Fruit fly (Drosophila melanogaster): ENCODE data around the gene MnM.

MnM gene

DNA sequence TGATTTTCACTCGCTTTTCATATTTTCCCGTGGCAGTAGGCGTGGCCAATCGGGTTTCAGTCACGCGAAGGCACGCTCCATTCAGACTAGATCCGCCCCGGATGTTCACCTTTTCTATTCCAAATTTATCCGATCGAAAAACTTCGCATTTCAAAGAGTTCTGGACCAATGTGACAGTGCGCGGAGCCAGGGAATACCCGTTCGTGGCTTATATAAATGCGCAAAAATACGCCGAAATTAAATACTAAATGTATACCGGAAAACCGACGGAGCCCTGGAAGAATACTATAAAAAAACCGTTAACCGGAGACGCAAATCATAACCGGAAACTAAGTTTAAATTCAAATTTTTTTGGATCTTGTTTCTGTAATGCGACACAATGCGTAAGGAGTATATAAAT is 50.8 kb downstream of the MnM start, which contains the start of gene promL:
promL (minus strand) TSS at position 181 of the 400 bp plus-strand sequence.
- TF ChIP-seq pan (optimal IDR thresholded peaks at IDR 0.05) (no peak), usp (GFP tag; optimal IDR thresholded peaks at IDR 0.05) (no peak), Mio (GFP tag; optimal IDR thresholded peaks at IDR 0.05) (no peak), h (GFP tag; optimal IDR thresholded peaks at IDR 0.05) (peak; percentile 58), HLH106 (tag; optimal IDR thresholded peaks at IDR 0.05) (peak; percentile 49), sage (GFP tag; optimal IDR thresholded peaks at IDR 0.05) (no peak), fru (GFP tag; optimal IDR thresholded peaks at IDR 0.05) (peak; percentile 64), ey (GFP tag; optimal IDR thresholded peaks at IDR 0.05) (peak; percentile 21), Myc (optimal IDR thresholded peaks at IDR 0.05) (no peak), rgr (GFP tag; optimal IDR thresholded peaks at IDR 0.05) (peak; percentile 62), dl (GFP tag; optimal IDR thresholded peaks at IDR 0.05; ENCODE audit: insufficient read depth in 1 of 2, partially characterized antibody in 2 of 2) (peak in 1 of 2 experiments; percentile 10), lola (GFP tag; optimal IDR thresholded peaks at IDR 0.05) (no peak), jim (GFP tag; optimal IDR thresholded peaks at IDR 0.05) (no peak), CG9705 (GFP tag; optimal IDR thresholded peaks at IDR 0.05) (peak; percentile 43), CrebA (GFP tag; optimal IDR thresholded peaks at IDR 0.05; ENCODE audit: borderline replicate concordance) (no peak), dsf (GFP tag; optimal IDR thresholded peaks at IDR 0.05; ENCODE audit: borderline replicate concordance) (no peak), sv (GFP tag; optimal IDR thresholded peaks at IDR 0.05) (peak; percentile 14), brk (GFP tag; optimal IDR thresholded peaks at IDR 0.05) (peak; percentile 69), tai (GFP tag; optimal IDR thresholded peaks at IDR 0.05) (no peak), Abd-B (GFP tag; optimal IDR thresholded peaks at IDR 0.05) (no peak), Jra (GFP tag; optimal IDR thresholded peaks at IDR 0.05) (no peak), Sp1 (GFP tag; optimal IDR thresholded peaks at IDR 0.05) (peak; percentile 63), CG32264 (GFP tag; optimal IDR thresholded peaks at IDR 0.05) (no peak), Vsx2 (GFP tag; optimal IDR thresholded peaks at IDR 0.05; ENCODE audit: partially characterized antibody) (no peak), Dif (GFP tag; optimal IDR thresholded peaks at IDR 0.05; ENCODE audit: partially characterized antibody) (no peak), OdsH (GFP tag; optimal IDR thresholded peaks at IDR 0.05) (peak; percentile 32), Hnf4 (GFP tag; optimal IDR thresholded peaks at IDR 0.05) (no peak), N (GFP tag; optimal IDR thresholded peaks at IDR 0.05) (no peak), woc (GFP tag; optimal IDR thresholded peaks at IDR 0.05) (no peak), dmrt93B (GFP tag; optimal IDR thresholded peaks at IDR 0.05) (peak; percentile 1), Rel (GFP tag; optimal IDR thresholded peaks at IDR 0.05) (no peak), Rel (tag; optimal IDR thresholded peaks at IDR 0.05) (peak; percentile 98), GATAd (GFP tag; optimal IDR thresholded peaks at IDR 0.05) (no peak), Hr78 (GFP tag; optimal IDR thresholded peaks at IDR 0.05) (no peak), Dfd (GFP tag; optimal IDR thresholded peaks at IDR 0.05) (no peak), Hr83 (GFP tag; optimal IDR thresholded peaks at IDR 0.05; ENCODE audit: poor library complexity, severe bottlenecking) (peak; percentile 64), psq (GFP tag; optimal IDR thresholded peaks at IDR 0.05) (peak; percentile 1), foxo (GFP tag; optimal IDR thresholded peaks at IDR 0.05) (peak in 1 of 2 experiments; percentile 41), br (GFP tag; optimal IDR thresholded peaks at IDR 0.05) (peak; percentile 56)

DNA sequence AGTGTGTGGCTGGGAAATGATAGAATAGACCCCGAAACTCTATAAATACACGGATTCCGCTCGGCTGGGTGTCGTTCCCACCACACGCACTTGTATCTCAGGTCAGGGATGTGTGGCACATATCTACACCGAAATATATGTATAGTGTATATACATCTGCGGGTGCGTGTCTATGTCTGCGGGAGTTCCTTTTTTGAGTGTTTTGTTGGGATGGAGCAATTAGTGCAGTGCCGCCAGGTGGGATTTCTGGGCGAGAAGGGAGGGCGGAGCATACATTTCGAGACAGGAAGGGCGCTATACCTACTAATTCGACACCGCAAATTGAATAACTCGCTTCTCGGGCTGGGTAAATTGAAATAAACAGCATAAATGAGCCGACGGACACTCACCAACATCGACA is 51.9 kb downstream of the MnM start:
- TF ChIP-seq sage (GFP tag; optimal IDR thresholded peaks at IDR 0.05) (no peak), sv (GFP tag; optimal IDR thresholded peaks at IDR 0.05) (no peak), br (GFP tag; optimal IDR thresholded peaks at IDR 0.05) (no peak), Myc (optimal IDR thresholded peaks at IDR 0.05) (no peak), brk (GFP tag; optimal IDR thresholded peaks at IDR 0.05) (no peak), dl (GFP tag; optimal IDR thresholded peaks at IDR 0.05; ENCODE audit: insufficient read depth in 1 of 2, partially characterized antibody in 2 of 2) (no peak), h (GFP tag; optimal IDR thresholded peaks at IDR 0.05) (no peak), ey (GFP tag; optimal IDR thresholded peaks at IDR 0.05) (no peak), Dif (GFP tag; optimal IDR thresholded peaks at IDR 0.05; ENCODE audit: partially characterized antibody) (no peak), rgr (GFP tag; optimal IDR thresholded peaks at IDR 0.05) (no peak), Mio (GFP tag; optimal IDR thresholded peaks at IDR 0.05) (no peak), pan (optimal IDR thresholded peaks at IDR 0.05) (no peak), jim (GFP tag; optimal IDR thresholded peaks at IDR 0.05) (no peak), Sp1 (GFP tag; optimal IDR thresholded peaks at IDR 0.05) (no peak)
